Worm (Caenorhabditis elegans): Measurements from ENCODE around the gene W09D10.5.

The W09D10.5 gene

ce11 chrIII:10747620-10748479 lies 36.5 kb upstream of the W09D10.5 start, which contains the start of the genes ran-1 and dkc-1 (continued):
- TF ChIP-seq F33H1.4 (GFP tag; IDR thresholded peaks at IDR 0.05), result peak; percentile 84
- peak; percentile 94 for TF ChIP-seq madf-8 (GFP tag; conservative IDR thresholded peaks at IDR 0.05)
- peak; percentile 93 for TF ChIP-seq lin-54 (GFP tag; optimal IDR thresholded peaks at IDR 0.05)
- TF ChIP-seq ceh-40 (GFP tag; IDR thresholded peaks at IDR 0.05), result no peak
- peak; percentile 92 for TF ChIP-seq tlf-1 (GFP tag; optimal IDR thresholded peaks at IDR 0.05)
- no peak for TF ChIP-seq ceh-58 (GFP tag; IDR thresholded peaks at IDR 0.05)
- peak; percentile 38 for TF ChIP-seq ztf-26 (tag; optimal IDR thresholded peaks at IDR 0.05)
- peak; percentile 90 for TF ChIP-seq attf-5 (GFP tag; optimal IDR thresholded peaks at IDR 0.05)
- TF ChIP-seq unc-130 (GFP tag; optimal IDR thresholded peaks at IDR 0.05), result peak; percentile 81
- TF ChIP-seq ets-4 (GFP tag; optimal IDR thresholded peaks at IDR 0.05), result no peak
- peak; percentile 81 for TF ChIP-seq athp-1 (tag; optimal IDR thresholded peaks at IDR 0.05)
- TF ChIP-seq chd-7 (tag; optimal IDR thresholded peaks at IDR 0.05), result no peak
- peak; percentile 4 for TF ChIP-seq repo-1 (tag; optimal IDR thresholded peaks at IDR 0.05)
- 0 out of 2 replicates have a peak, but pooled peaks have one; percentile 44 for TF ChIP-seq egl-44 (GFP tag; IDR thresholded peaks at IDR 0.05)
- peak; percentile 90 for TF ChIP-seq B0336.3 (GFP tag; IDR thresholded peaks at IDR 0.05)
- TF ChIP-seq xnd-1 (tag; optimal IDR thresholded peaks at IDR 0.05), result peak; percentile 89
- no peak for TF ChIP-seq mxl-1 (tag; optimal IDR thresholded peaks at IDR 0.05)
- no peak for TF ChIP-seq let-526 (GFP tag; IDR thresholded peaks at IDR 0.05)
- peak; percentile 84 for TF ChIP-seq Y53G8AR.9 (GFP tag; conservative IDR thresholded peaks at IDR 0.05)
- peak; percentile 51 for TF ChIP-seq lin-40 (tag; optimal IDR thresholded peaks at IDR 0.05)
- 0 out of 2 replicates have a peak, but pooled peaks have one; percentile 7 for TF ChIP-seq Y79H2A.3 (GFP tag; conservative IDR thresholded peaks at IDR 0.05)
- TF ChIP-seq B0019.2 (GFP tag; conservative IDR thresholded peaks at IDR 0.05), result peak; percentile 86
- TF ChIP-seq F23B12.7 (tag; optimal IDR thresholded peaks at IDR 0.05; ENCODE audit: insufficient read depth), result peak; percentile 58
- peak; percentile 53 for TF ChIP-seq egrh-3 (GFP tag; IDR thresholded peaks at IDR 0.05)
- TF ChIP-seq hrde-1 (tag; optimal IDR thresholded peaks at IDR 0.05; ENCODE audit: borderline replicate concordance), result no peak
- TF ChIP-seq F22D6.2 (tag; optimal IDR thresholded peaks at IDR 0.05), result no peak
- TF ChIP-seq hsf-1 (GFP tag; IDR thresholded peaks at IDR 0.05), result peak; percentile 84
- peak; percentile 91 for TF ChIP-seq snpc-3.4 (tag; optimal IDR thresholded peaks at IDR 0.05)
- no peak for TF ChIP-seq Y56A3A.18 (GFP tag; IDR thresholded peaks at IDR 0.05)
- peak; percentile 79; the same call in 1 of the 2 replicates for TF ChIP-seq nfyb-1 (GFP tag; IDR thresholded peaks at IDR 0.05)
- TF ChIP-seq lsl-1 (GFP tag; optimal IDR thresholded peaks at IDR 0.05), result peak; percentile 80
- TF ChIP-seq dpl-1 (GFP tag; optimal IDR thresholded peaks at IDR 0.05), result peak; percentile 95
- TF ChIP-seq ceh-79 (tag; optimal IDR thresholded peaks at IDR 0.05), result no peak

ce11 chrIII:10746406-10746807 lies 35.1 kb upstream of the W09D10.5 start:
- peak; percentile 68 for TF ChIP-seq xnd-1 (tag; optimal IDR thresholded peaks at IDR 0.05)
- no peak for TF ChIP-seq snpc-4 (GFP tag; optimal IDR thresholded peaks at IDR 0.05)
- peak in 1 of 4 experiments; percentile 56 for TF ChIP-seq snpc-4 (tag; optimal IDR thresholded peaks at IDR 0.05)
- no peak for TF ChIP-seq madf-10 (tag; optimal IDR thresholded peaks at IDR 0.05)
- peak; percentile 75; the same call in 1 of the 2 replicates for TF ChIP-seq pbrm-1 (GFP tag; IDR thresholded peaks at IDR 0.05)
- peak; percentile 85 for TF ChIP-seq athp-1 (tag; optimal IDR thresholded peaks at IDR 0.05)
- no peak for TF ChIP-seq let-607 (tag; optimal IDR thresholded peaks at IDR 0.05)
- TF ChIP-seq efl-1 (GFP tag; optimal IDR thresholded peaks at IDR 0.05), result peak; percentile 62
- peak; percentile 14 for TF ChIP-seq ceh-27 (GFP tag; optimal IDR thresholded peaks at IDR 0.05)
- TF ChIP-seq lsy-27 (tag; optimal IDR thresholded peaks at IDR 0.05; ENCODE audit: borderline replicate concordance, insufficient read depth), result no peak
- no peak for TF ChIP-seq somi-1 (GFP tag; optimal IDR thresholded peaks at IDR 0.05)
- peak; percentile 93; the same call in 1 of the 2 replicates for TF ChIP-seq B0336.3 (GFP tag; IDR thresholded peaks at IDR 0.05)
- peak; percentile 61; the same call in 1 of the 2 replicates for TF ChIP-seq madf-8 (GFP tag; conservative IDR thresholded peaks at IDR 0.05)
- TF ChIP-seq mxl-1 (tag; optimal IDR thresholded peaks at IDR 0.05), result peak; percentile 33
- peak; percentile 94 for TF ChIP-seq Y79H2A.3 (GFP tag; conservative IDR thresholded peaks at IDR 0.05)
- TF ChIP-seq D2030.7 (GFP tag; IDR thresholded peaks at IDR 0.05), result peak; percentile 77
- TF ChIP-seq F57C9.4 (tag; optimal IDR thresholded peaks at IDR 0.05), result peak; percentile 40
- no peak for TF ChIP-seq mel-28 (tag; optimal IDR thresholded peaks at IDR 0.05; ENCODE audit: borderline replicate concordance)
- peak; percentile 89 for TF ChIP-seq ekl-4 (GFP tag; IDR thresholded peaks at IDR 0.05)

Data from whole organism, young adult.